Fruit fly (Drosophila melanogaster): Measurements from ENCODE around the gene Hipk.

Hipk gene

DNA sequence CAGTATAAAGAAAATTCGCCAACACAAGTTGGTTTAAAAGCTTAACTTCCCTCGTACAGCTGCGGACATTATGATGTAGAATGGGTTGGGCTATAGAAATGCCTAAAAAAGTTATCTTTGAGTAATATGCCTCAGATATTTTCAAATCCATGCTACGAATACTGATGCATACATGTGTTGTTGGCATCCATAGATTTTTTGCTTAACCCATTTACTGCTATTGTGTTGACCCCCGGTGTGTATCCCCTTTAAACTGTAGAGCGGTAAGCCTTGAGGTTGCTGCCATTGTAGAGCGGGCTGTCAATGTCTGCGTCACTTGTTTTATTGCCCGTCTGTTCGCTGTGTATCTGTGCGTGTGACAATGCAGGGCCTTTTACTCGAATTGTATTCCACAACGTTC lies 10.1 kb downstream of the Hipk start (continued):
- TF ChIP-seq pb (GFP tag; optimal IDR thresholded peaks at IDR 0.05): peak; percentile 62
- TF ChIP-seq CG10654 (GFP tag; optimal IDR thresholded peaks at IDR 0.05): peak; percentile 51
- TF ChIP-seq CG33557 (GFP tag; optimal IDR thresholded peaks at IDR 0.05): no peak
- TF ChIP-seq HHEX (GFP tag; optimal IDR thresholded peaks at IDR 0.05): peak; percentile 76
- TF ChIP-seq ac (GFP tag; optimal IDR thresholded peaks at IDR 0.05): no peak
- TF ChIP-seq nerfin-2 (GFP tag; IDR thresholded peaks at IDR 0.05; ENCODE audit: partially characterized antibody): no peak
- TF ChIP-seq CG1603 (tag; optimal IDR thresholded peaks at IDR 0.05): peak; percentile 81
- TF ChIP-seq CG9215 (GFP tag; IDR thresholded peaks at IDR 0.05): peak; percentile 44; the same call in 1 of the 2 replicates
- TF ChIP-seq sob (GFP tag; IDR thresholded peaks at IDR 0.05): peak; percentile 83
- TF ChIP-seq seq (GFP tag; IDR thresholded peaks at IDR 0.05): peak; percentile 84
- peak; percentile 62 for TF ChIP-seq Dbx (GFP tag; IDR thresholded peaks at IDR 0.05)
- peak; percentile 70 for TF ChIP-seq CG30403 (GFP tag; optimal IDR thresholded peaks at IDR 0.05)
- no peak for TF ChIP-seq HLH4C (GFP tag; IDR thresholded peaks at IDR 0.05; ENCODE audit: partially characterized antibody)
- peak; percentile 70 for TF ChIP-seq CG4424 (GFP tag; optimal IDR thresholded peaks at IDR 0.05)
- TF ChIP-seq PHDP (tag; optimal IDR thresholded peaks at IDR 0.05): peak; percentile 72
- no peak for TF ChIP-seq Doc3 (GFP tag; IDR thresholded peaks at IDR 0.05; ENCODE audit: partially characterized antibody)
- no peak for TF ChIP-seq CG31388 (GFP tag; optimal IDR thresholded peaks at IDR 0.05)
- no peak for TF ChIP-seq en (GFP tag; optimal IDR thresholded peaks at IDR 0.05)
- TF ChIP-seq oc (tag; optimal IDR thresholded peaks at IDR 0.05): peak; percentile 73
- peak; percentile 40 for TF ChIP-seq CG30431 (GFP tag; optimal IDR thresholded peaks at IDR 0.05)
- no peak for TF ChIP-seq gfzf (GFP tag; optimal IDR thresholded peaks at IDR 0.05)
- no peak for TF ChIP-seq CG5953 (GFP tag; IDR thresholded peaks at IDR 0.05)
- peak; percentile 45; the same call in 1 of the 2 replicates for TF ChIP-seq Lim3 (GFP tag; IDR thresholded peaks at IDR 0.05)
- peak; percentile 66 for TF ChIP-seq BtbVII (GFP tag; optimal IDR thresholded peaks at IDR 0.05)
- TF ChIP-seq CG17361 (GFP tag; IDR thresholded peaks at IDR 0.05): peak; percentile 52; the same call in 2 of the 3 replicates
- no peak for TF ChIP-seq Sin3A (optimal IDR thresholded peaks at IDR 0.05)
- TF ChIP-seq sug (tag; optimal IDR thresholded peaks at IDR 0.05): peak; percentile 19
- peak; percentile 73 for TF ChIP-seq Xrp1 (GFP tag; IDR thresholded peaks at IDR 0.05)
- peak; percentile 88 for TF ChIP-seq lbe (GFP tag; optimal IDR thresholded peaks at IDR 0.05)
- TF ChIP-seq D (optimal IDR thresholded peaks at IDR 0.05): no peak
- TF ChIP-seq D (GFP tag; optimal IDR thresholded peaks at IDR 0.05): peak; percentile 56
- TF ChIP-seq cas (GFP tag; IDR thresholded peaks at IDR 0.05): 0 out of 2 replicates have a peak, but pooled peaks have one; percentile 37
- TF ChIP-seq CG6689 (GFP tag; IDR thresholded peaks at IDR 0.05): peak; percentile 75
- TF ChIP-seq unpg (GFP tag; optimal IDR thresholded peaks at IDR 0.05): peak; percentile 80
- no peak for TF ChIP-seq CG7963 (GFP tag; IDR thresholded peaks at IDR 0.05; ENCODE audit: partially characterized antibody)
- TF ChIP-seq gcm2 (GFP tag; optimal IDR thresholded peaks at IDR 0.05): peak; percentile 44
- peak; percentile 67 for TF ChIP-seq gsb (GFP tag; IDR thresholded peaks at IDR 0.05)
- TF ChIP-seq abd-A (tag; optimal IDR thresholded peaks at IDR 0.05): peak; percentile 2
- TF ChIP-seq Dad (GFP tag; optimal IDR thresholded peaks at IDR 0.05): peak; percentile 55
- TF ChIP-seq Meics (GFP tag; optimal IDR thresholded peaks at IDR 0.05): peak; percentile 74
- TF ChIP-seq stc (GFP tag; IDR thresholded peaks at IDR 0.05): peak; percentile 76
- peak; percentile 82 for TF ChIP-seq ci (GFP tag; IDR thresholded peaks at IDR 0.05)
- peak; percentile 72 for TF ChIP-seq mam (GFP tag; optimal IDR thresholded peaks at IDR 0.05)
- peak; percentile 53 for TF ChIP-seq CG18619 (GFP tag; optimal IDR thresholded peaks at IDR 0.05)
- TF ChIP-seq Nf-YC (tag; optimal IDR thresholded peaks at IDR 0.05): peak; percentile 11
- 0 out of 2 replicates have a peak, but pooled peaks have one; percentile 25 for TF ChIP-seq bowl (GFP tag; IDR thresholded peaks at IDR 0.05)
- no peak for TF ChIP-seq zf30C (GFP tag; optimal IDR thresholded peaks at IDR 0.05)
- TF ChIP-seq Bgb (GFP tag; IDR thresholded peaks at IDR 0.05; ENCODE audit: partially characterized antibody): no peak
- TF ChIP-seq CG3726 (GFP tag; IDR thresholded peaks at IDR 0.05): peak; percentile 58; the same call in 1 of the 3 replicates
- peak; percentile 93 for TF ChIP-seq nom (GFP tag; optimal IDR thresholded peaks at IDR 0.05)
- peak; percentile 63 for TF ChIP-seq odd (GFP tag; optimal IDR thresholded peaks at IDR 0.05)
- TF ChIP-seq NC2α (GFP tag; optimal IDR thresholded peaks at IDR 0.05): no peak

Data from whole organism, embryonic.